Worm (Caenorhabditis elegans) whole organism, mixed stage, embryonic: Measurements from ENCODE around the gene Y41G9A.10.

Source experiments
- M03D4.4 ChIP-seq: sonication (generic microtip); optimal IDR thresholded peaks from 2 replicates; lab custom pipeline; 2017; ENCODE audit warnings: mild to moderate bottlenecking, missing genetic modification characterization, missing compliant biosample characterization
- blmp-1 ChIP-seq: fragments of 150-350 bp; optimal IDR thresholded peaks from 2 replicates; lab custom pipeline; 2014; ENCODE audit warnings: missing biosample characterization, missing genetic modification characterization
- ceh-39 ChIP-seq: fragments of 150-350 bp; optimal IDR thresholded peaks from 2 replicates; lab custom pipeline; 2014; ENCODE audit warnings: missing biosample characterization, missing genetic modification characterization
- ceh-43 ChIP-seq: fragments of 200-800 bp; sonication (Bioruptor generic); optimal IDR thresholded peaks from 2 replicates; lab custom pipeline; 2018; ENCODE audit warnings: mild to moderate bottlenecking, missing genetic modification characterization, moderate library complexity, missing compliant biosample characterization
- ceh-83 ChIP-seq: fragments of 200-800 bp; sonication (Bioruptor generic); optimal IDR thresholded peaks from 2 replicates; lab custom pipeline; 2018; ENCODE audit warnings: mild to moderate bottlenecking, missing genetic modification characterization, missing compliant biosample characterization
- ces-1 ChIP-seq: fragments of 150-350 bp; optimal IDR thresholded peaks from 2 replicates; lab custom pipeline; 2014; ENCODE audit warnings: missing biosample characterization, missing genetic modification reagents, missing genetic modification characterization
- cnd-1 ChIP-seq: fragments of 200-800 bp; sonication (Bioruptor generic); optimal IDR thresholded peaks from 2 replicates; lab custom pipeline; 2018; ENCODE audit warnings: mild to moderate bottlenecking, missing genetic modification characterization, missing compliant biosample characterization
- elt-1 ChIP-seq: sonication (generic microtip); optimal IDR thresholded peaks from 2 replicates; lab custom pipeline; 2017; ENCODE audit warnings: missing genetic modification characterization, mild to moderate bottlenecking, missing compliant biosample characterization, antibody characterized with exemption, moderate library complexity, borderline replicate concordance; ENCODE audit not compliant: insufficient read depth
- elt-3 ChIP-seq: fragments of 150-350 bp; optimal IDR thresholded peaks from 2 replicates; lab custom pipeline; 2014; ENCODE audit warnings: missing biosample characterization, missing genetic modification characterization
- flh-1 ChIP-seq: fragments of 200-800 bp; sonication (Bioruptor generic); optimal IDR thresholded peaks from 2 replicates; lab custom pipeline; 2018; ENCODE audit warnings: mild to moderate bottlenecking, missing genetic modification characterization, moderate library complexity, missing compliant biosample characterization
- ham-2 ChIP-seq: fragments of 200-800 bp; sonication (Bioruptor generic); optimal IDR thresholded peaks from 2 replicates; lab custom pipeline; 2018; ENCODE audit warnings: mild to moderate bottlenecking, missing genetic modification characterization, missing compliant biosample characterization
- hlh-1 ChIP-seq: fragments of 150-350 bp; optimal IDR thresholded peaks from 2 replicates; lab custom pipeline; 2014; ENCODE audit warnings: missing biosample characterization, missing genetic modification reagents, missing genetic modification characterization
- lin-13 ChIP-seq: fragments of 150-350 bp; optimal IDR thresholded peaks from 2 replicates; lab custom pipeline; 2014; ENCODE audit warnings: missing biosample characterization, missing genetic modification characterization
- lin-32 ChIP-seq: fragments of 200-800 bp; sonication (Bioruptor generic); optimal IDR thresholded peaks from 2 replicates; lab custom pipeline; 2018; ENCODE audit warnings: mild to moderate bottlenecking, missing genetic modification characterization, missing compliant biosample characterization
- lsy-2 ChIP-seq: fragments of 150-350 bp; optimal IDR thresholded peaks from 2 replicates; lab custom pipeline; 2014; ENCODE audit warnings: missing biosample characterization, missing genetic modification characterization
- mab-5 ChIP-seq: fragments of 150-350 bp; optimal IDR thresholded peaks from 2 replicates; lab custom pipeline; 2014; ENCODE audit warnings: missing biosample characterization, missing genetic modification characterization
- mep-1 ChIP-seq: fragments of 150-350 bp; optimal IDR thresholded peaks from 2 replicates; lab custom pipeline; 2017; ENCODE audit warnings: missing biosample characterization, missing genetic modification reagents, missing genetic modification characterization, inconsistent platforms
- nhr-2 ChIP-seq: fragments of 150-350 bp; optimal IDR thresholded peaks from 2 replicates; lab custom pipeline; 2014; ENCODE audit warnings: missing biosample characterization, missing genetic modification characterization
- nhr-237 ChIP-seq: fragments of 150-350 bp; optimal IDR thresholded peaks from 2 replicates; lab custom pipeline; 2014; ENCODE audit warnings: missing biosample characterization, missing genetic modification characterization
- pha-4 ChIP-seq: fragments of 150-350 bp; optimal IDR thresholded peaks from 2 replicates; lab custom pipeline; 2018; ENCODE audit warnings: missing biosample characterization, missing genetic modification reagents, missing genetic modification characterization
- sem-2 ChIP-seq: fragments of 200-800 bp; sonication (Bioruptor generic); optimal IDR thresholded peaks from 2 replicates; lab custom pipeline; 2018; ENCODE audit warnings: mild to moderate bottlenecking, missing genetic modification characterization, missing compliant biosample characterization
- sptf-1 ChIP-seq: sonication (generic microtip); optimal IDR thresholded peaks from 2 replicates; lab custom pipeline; 2017; ENCODE audit warnings: mild to moderate bottlenecking, missing genetic modification characterization, moderate library complexity, missing compliant biosample characterization
- tbx-8 ChIP-seq: fragments of 200-800 bp; sonication (Bioruptor generic); optimal IDR thresholded peaks from 2 replicates; lab custom pipeline; 2018; ENCODE audit warnings: mild to moderate bottlenecking, missing genetic modification characterization, moderate library complexity, missing compliant biosample characterization
- unc-120 ChIP-seq: sonication (generic microtip); optimal IDR thresholded peaks from 2 replicates; lab custom pipeline; 2017; ENCODE audit warnings: missing genetic modification characterization, missing compliant biosample characterization; ENCODE audit not compliant: poor library complexity, severe bottlenecking
- unc-39 ChIP-seq: fragments of 150-350 bp; optimal IDR thresholded peaks from 2 replicates; lab custom pipeline; 2014; ENCODE audit warnings: missing biosample characterization, missing genetic modification characterization
- unc-62 ChIP-seq: fragments of 150-350 bp; optimal IDR thresholded peaks from 2 replicates; lab custom pipeline; 2014; ENCODE audit warnings: missing biosample characterization, missing genetic modification reagents, missing genetic modification characterization
- zip-8 ChIP-seq: fragments of 150-350 bp; optimal IDR thresholded peaks from 2 replicates; lab custom pipeline; 2014; ENCODE audit warnings: missing biosample characterization, missing genetic modification characterization
- ztf-11 ChIP-seq: fragments of 150-350 bp; optimal IDR thresholded peaks from 2 replicates; lab custom pipeline; 2014; ENCODE audit warnings: missing biosample characterization, missing genetic modification characterization

Gene Y41G9A.10

DNA sequence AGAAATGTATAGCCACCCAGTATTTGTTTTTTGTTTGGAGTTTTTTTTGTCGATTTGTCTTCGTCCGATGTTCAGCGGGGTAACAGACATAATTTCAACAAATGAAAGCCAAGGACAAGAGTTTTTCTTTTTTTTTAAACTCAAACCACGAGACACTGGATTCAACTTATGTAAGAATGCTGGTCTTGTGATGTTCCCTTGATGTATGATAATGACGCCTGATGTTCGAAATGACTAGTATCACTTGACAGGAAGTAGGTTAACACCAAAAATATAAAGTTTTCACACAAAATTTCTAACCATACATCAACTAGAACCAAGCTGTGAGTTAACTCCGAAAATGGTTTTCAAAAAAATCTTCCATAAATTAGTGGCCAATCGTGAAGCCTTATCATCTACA is 23.9 kb upstream of the Y41G9A.10 start:
- no peak for TF ChIP-seq blmp-1 (tag; lab: Kevin White, UChicago)
- no peak for TF ChIP-seq pha-4 (tag; lab: Kevin White, UChicago)
- TF ChIP-seq nhr-237 (tag; lab: Kevin White, UChicago), result no peak
- no peak for TF ChIP-seq sem-2
- no peak for TF ChIP-seq cnd-1 (tag; lab: Kevin White, UChicago)
- TF ChIP-seq ceh-43 (GFP tag; lab: Kevin White, UChicago), result no peak
- no peak for TF ChIP-seq mab-5
- TF ChIP-seq nhr-2 (tag; lab: Kevin White, UChicago), result no peak
- TF ChIP-seq sptf-1 (tag; lab: Kevin White, UChicago), result no peak
- TF ChIP-seq lsy-2, result no peak
- TF ChIP-seq lin-32 (GFP tag; lab: Kevin White, UChicago), result no peak

DNA sequence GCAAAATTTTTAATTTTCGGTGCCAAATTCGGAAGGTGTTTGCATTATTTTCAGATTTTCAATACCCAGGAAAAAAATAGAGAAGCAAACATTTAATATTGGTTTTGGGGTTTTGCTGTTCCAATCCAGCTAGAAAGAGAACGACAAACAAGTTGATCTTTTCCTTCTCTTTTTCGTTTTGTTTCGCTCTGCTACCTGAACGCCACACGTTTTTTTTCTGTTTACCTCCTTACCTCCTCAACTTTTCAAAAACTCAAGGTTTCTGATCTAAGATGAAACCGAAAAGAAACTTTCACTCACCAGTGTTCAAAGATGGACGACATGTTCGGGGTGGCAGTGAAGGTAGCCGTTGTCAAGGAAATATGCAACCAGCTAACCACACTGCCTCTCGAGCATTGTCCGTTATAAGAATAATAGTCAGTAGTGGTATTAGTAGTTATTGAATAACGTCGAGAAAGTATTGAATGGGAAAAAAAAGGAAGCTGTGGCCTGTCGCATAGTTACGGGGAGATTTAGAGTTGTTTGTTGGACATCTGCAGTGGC is 23.2 kb upstream of the Y41G9A.10 start:
- TF ChIP-seq blmp-1 (tag; lab: Kevin White, UChicago), result no peak
- TF ChIP-seq pha-4 (tag; lab: Kevin White, UChicago), result no peak

DNA sequence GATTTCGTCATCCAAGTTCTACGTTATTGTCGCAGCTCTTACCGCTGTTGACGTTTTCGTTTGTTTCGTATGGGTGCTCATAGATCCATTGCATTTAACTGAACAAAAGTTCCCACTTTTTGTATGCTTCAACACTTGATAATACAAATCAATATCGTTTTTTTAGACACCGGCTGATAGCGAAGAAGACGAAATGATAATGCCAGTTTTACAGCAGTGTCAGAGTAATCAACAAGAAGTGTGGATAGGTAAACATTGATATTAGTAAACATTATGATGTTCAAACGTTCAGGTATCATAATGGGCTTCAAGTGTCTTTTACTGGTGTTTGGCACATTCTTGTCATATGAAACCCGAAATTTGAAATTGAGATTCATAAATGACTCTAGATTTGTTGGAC is 19.9 kb upstream of the Y41G9A.10 start:
- TF ChIP-seq ceh-83, result no peak
- no peak for TF ChIP-seq sptf-1 (tag; lab: Kevin White, UChicago)
- TF ChIP-seq unc-39, result no peak
- TF ChIP-seq flh-1 (GFP tag; lab: Kevin White, UChicago), result no peak
- no peak for TF ChIP-seq mep-1 (tag; lab: Kevin White, UChicago)
- no peak for TF ChIP-seq elt-1
- no peak for TF ChIP-seq ceh-39
- no peak for TF ChIP-seq zip-8 (tag; lab: Kevin White, UChicago)
- no peak for TF ChIP-seq ztf-11 (tag; lab: Kevin White, UChicago)
- TF ChIP-seq blmp-1 (tag; lab: Kevin White, UChicago), result no peak

DNA sequence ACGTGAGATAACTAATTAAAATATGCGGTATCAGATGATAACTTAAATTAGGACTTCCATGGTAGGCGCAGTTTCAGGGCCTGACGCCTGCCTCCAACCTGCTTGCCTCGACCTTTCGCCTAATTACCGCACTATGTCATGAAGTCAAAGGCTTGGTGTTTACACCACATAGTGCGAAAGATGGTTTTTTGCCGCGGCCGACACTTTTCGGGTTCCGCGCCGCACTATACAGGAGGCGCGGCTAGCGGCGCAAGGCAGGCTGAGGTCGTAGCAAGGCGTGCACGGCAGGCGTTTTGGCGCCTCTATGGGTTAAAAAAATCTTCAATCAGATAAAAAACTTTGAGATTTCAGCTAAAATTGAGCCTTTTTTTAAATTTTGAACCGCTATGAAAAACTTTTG is 14.3 kb upstream of the Y41G9A.10 start:
- TF ChIP-seq blmp-1 (tag; lab: Kevin White, UChicago) (no peak), unc-120 (tag; lab: Kevin White, UChicago) (no peak), lsy-2 (no peak), zip-8 (tag; lab: Kevin White, UChicago) (no peak), ztf-11 (tag; lab: Kevin White, UChicago) (no peak), lin-32 (GFP tag; lab: Kevin White, UChicago) (no peak), elt-3 (tag; lab: Kevin White, UChicago) (no peak), flh-1 (GFP tag; lab: Kevin White, UChicago) (no peak), pha-4 (tag; lab: Kevin White, UChicago) (no peak), nhr-237 (tag; lab: Kevin White, UChicago) (no peak), hlh-1 (tag; lab: Kevin White, UChicago) (no peak), ceh-83 (no peak), nhr-2 (tag; lab: Kevin White, UChicago) (no peak), M03D4.4 (tag; lab: Kevin White, UChicago) (no peak), cnd-1 (tag; lab: Kevin White, UChicago) (no peak), sem-2 (no peak)

DNA sequence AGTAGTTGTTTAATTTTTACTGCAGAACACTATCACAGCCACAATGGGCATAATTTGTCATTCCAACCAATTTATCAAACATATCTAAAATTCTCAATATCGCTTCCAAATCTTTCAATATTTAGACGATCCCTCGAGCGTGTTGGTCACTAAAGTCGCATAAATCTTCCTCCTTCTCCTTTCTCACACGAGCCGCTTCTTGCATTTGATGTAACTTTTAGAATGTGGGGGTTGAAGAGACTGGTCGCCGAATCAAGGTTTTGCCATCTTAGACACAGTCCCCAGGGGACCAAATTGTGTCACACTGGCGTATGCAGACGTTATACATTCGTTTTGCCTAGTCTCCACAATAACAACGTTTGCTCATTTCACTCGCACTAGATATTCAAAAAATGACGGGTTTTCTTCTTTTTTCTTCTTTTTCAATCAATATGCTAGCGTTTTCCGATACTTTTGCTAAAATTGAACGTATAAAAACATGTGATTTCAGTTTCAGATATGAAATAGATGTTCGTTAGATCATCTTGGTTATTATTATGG is 11.2 kb upstream of the Y41G9A.10 start, which contains the start of gene gbb-1:
Gene gbb-1, plus strand, starts transcription at position 490 of the 540 bp plus-strand sequence.
- no peak for TF ChIP-seq hlh-1 (tag; lab: Kevin White, UChicago)
- no peak for TF ChIP-seq blmp-1 (tag; lab: Kevin White, UChicago)
- TF ChIP-seq ham-2, result no peak
- no peak for TF ChIP-seq flh-1 (GFP tag; lab: Kevin White, UChicago)
- no peak for TF ChIP-seq sem-2
- TF ChIP-seq tbx-8 (GFP tag; lab: Kevin White, UChicago), result no peak
- TF ChIP-seq lin-32 (GFP tag; lab: Kevin White, UChicago), result no peak
- no peak for TF ChIP-seq nhr-2 (tag; lab: Kevin White, UChicago)
- no peak for TF ChIP-seq mep-1 (tag; lab: Kevin White, UChicago)
- no peak for TF ChIP-seq ceh-39
- no peak for TF ChIP-seq ztf-11 (tag; lab: Kevin White, UChicago)
- TF ChIP-seq M03D4.4 (tag; lab: Kevin White, UChicago), result no peak
- TF ChIP-seq unc-120 (tag; lab: Kevin White, UChicago), result no peak
- no peak for TF ChIP-seq elt-3 (tag; lab: Kevin White, UChicago)
- TF ChIP-seq unc-62 (GFP tag; lab: Kevin White, UChicago), result no peak
- no peak for TF ChIP-seq lin-13 (tag; lab: Kevin White, UChicago)
- TF ChIP-seq mab-5, result no peak
- TF ChIP-seq ceh-83, result no peak
- TF ChIP-seq ces-1, result no peak
- TF ChIP-seq unc-39, result no peak
